Worm (Caenorhabditis elegans) whole organism, L4/young adult: ENCODE results near the gene Y39B6A.37.

Experiments used
- W03F9.2 ChIP-seq: fragments of 150-350 bp; optimal IDR thresholded peaks from 2 replicates; lab custom pipeline; 2014; ENCODE audit warnings: missing biosample characterization, missing genetic modification characterization
- dao-5 ChIP-seq: sonication (generic microtip); optimal IDR thresholded peaks from 2 replicates; lab custom pipeline; 2016; ENCODE audit warnings: missing genotype, missing genetic modification characterization, moderate library complexity, missing compliant biosample characterization
- him-1 ChIP-seq: sonication (generic microtip); optimal IDR thresholded peaks from 2 replicates; lab custom pipeline; 2016; ENCODE audit warnings: missing genotype, missing genetic modification reagents, missing genetic modification characterization, missing compliant biosample characterization

- TF ChIP-seq dao-5 (no peak), him-1 (tag; lab: Kevin White, UChicago) (no peak), W03F9.2 (tag; lab: Kevin White, UChicago) (no peak)
These were observed 34.0 kb downstream of the Y39B6A.37 start, which contains the start of gene Y39B6A.29 for ce11 chrV:19024683-19025082.
